Fruit fly (Drosophila melanogaster) Kc167 (cell line): ENCODE measurements around the gene Fit2.

Experiments
- Myc ChIP-seq: fragments of >200 bp; optimal IDR thresholded peaks from 2 replicates; lab custom pipeline; 2017; ENCODE audit warnings: missing external identifiers
- h ChIP-seq: fragments of >200 bp; optimal IDR thresholded peaks from 3 replicates; lab custom pipeline; 2018; ENCODE audit warnings: missing external identifiers
- insv ChIP-seq: fragments of >200 bp; optimal IDR thresholded peaks from 3 replicates; lab custom pipeline; 2018; ENCODE audit warnings: missing external identifiers

dm6 chr3L:16986062-16987013 lies 37.8 kb upstream of the Fit2 start:
- TF ChIP-seq Myc (lab: Kevin White, UChicago) (no peak), insv (lab: Kevin White, UChicago) (no peak), h (lab: Kevin White, UChicago) (no peak)
